Fruit fly (Drosophila melanogaster) S2 (cell line): Measurements from ENCODE around the gene CG33234.

Experiments used
- CG8478 ChIP-seq: fragments of >200 bp; optimal IDR thresholded peaks from 2 replicates; lab custom pipeline; 2018
- CTCF ChIP-seq, 2 experiments: fragments of >200 bp; optimal IDR thresholded peaks; 2 replicates each; lab custom pipeline; 2018

CG33234 gene

dm6 chr3L:2711462-2712040 lies 50.1 kb downstream of the CG33234 start, which contains the start of gene Fife:
Fife (minus strand) TSS chr3L:2711690.
- no peak for TF ChIP-seq CG8478 (lab: Kevin White, UChicago)
- no peak for TF ChIP-seq CTCF (optimal IDR thresholded peaks at IDR 0.05; lab: Kevin White, UChicago)

- TF ChIP-seq CG8478 (lab: Kevin White, UChicago) (no peak), CTCF (optimal IDR thresholded peaks at IDR 0.05; lab: Kevin White, UChicago) (no peak)
Measured at dm6 chr3L:2712598-2713216, 51.3 kb downstream of the CG33234 start.
